Fruit fly (Drosophila melanogaster): ENCODE results near the gene CG11437.

DNA sequence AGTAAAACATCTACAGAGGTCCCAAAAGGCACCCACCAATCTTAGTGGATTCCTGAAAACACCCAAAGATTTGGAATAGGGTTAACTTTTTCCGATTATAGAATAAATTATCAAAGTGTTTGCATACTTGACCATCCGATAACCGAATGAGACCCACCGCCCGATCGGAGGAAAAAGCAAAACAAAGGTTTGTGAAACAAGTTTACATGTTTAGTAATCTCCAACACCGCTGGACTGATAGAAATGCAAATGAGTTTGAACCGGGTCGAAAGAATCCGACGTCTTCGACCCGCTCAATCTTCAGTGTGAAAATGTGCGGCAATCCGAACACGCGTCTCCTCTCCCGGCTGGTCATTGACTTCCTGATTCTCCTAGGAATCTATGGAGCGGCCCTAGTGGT lies at the start of gene CG11437:
- TF ChIP-seq EcR (GFP tag; optimal IDR thresholded peaks at IDR 0.05) (no peak), psq (optimal IDR thresholded peaks at IDR 0.05) (no peak), usp (GFP tag; optimal IDR thresholded peaks at IDR 0.05) (no peak)
